Fruit fly (Drosophila melanogaster): ENCODE measurements around the gene CG13113.

CG13113 gene

dm6 chr2L:9498185-9498984 lies 45.6 kb upstream of the CG13113 start:
- TF ChIP-seq CG7101 (tag; optimal IDR thresholded peaks at IDR 0.05) (peak; percentile 55), Clk (GFP tag; optimal IDR thresholded peaks at IDR 0.05) (no peak), CG5204 (GFP tag; optimal IDR thresholded peaks at IDR 0.05) (no peak), cnc (optimal IDR thresholded peaks at IDR 0.05) (no peak), CG14711 (tag; optimal IDR thresholded peaks at IDR 0.05) (peak; percentile 60), Crg-1 (GFP tag; optimal IDR thresholded peaks at IDR 0.05) (no peak), CG11617 (GFP tag; optimal IDR thresholded peaks at IDR 0.05) (peak; percentile 17), Hr96 (GFP tag; optimal IDR thresholded peaks at IDR 0.05) (no peak), CG12768 (GFP tag; optimal IDR thresholded peaks at IDR 0.05) (no peak), toe (GFP tag; optimal IDR thresholded peaks at IDR 0.05) (no peak), pad (GFP tag; optimal IDR thresholded peaks at IDR 0.05) (no peak), kay (GFP tag; ENCODE audit: borderline replicate concordance) (peak; percentile 91), tj (GFP tag; optimal IDR thresholded peaks at IDR 0.05) (no peak), CG7045 (GFP tag; optimal IDR thresholded peaks at IDR 0.05) (no peak), CG1620 (GFP tag; optimal IDR thresholded peaks at IDR 0.05) (no peak), CG33017 (tag; optimal IDR thresholded peaks at IDR 0.05) (no peak), Mnt (GFP tag; optimal IDR thresholded peaks at IDR 0.05) (peak; percentile 42), bab1 (GFP tag; optimal IDR thresholded peaks at IDR 0.05) (peak; percentile 90), ovo (GFP tag; optimal IDR thresholded peaks at IDR 0.05) (no peak), cic (GFP tag; optimal IDR thresholded peaks at IDR 0.05) (peak; percentile 85)

dm6 chr2L:9498985-9499249 lies 45.1 kb upstream of the CG13113 start:
- no peak for TF ChIP-seq Hr96 (GFP tag; optimal IDR thresholded peaks at IDR 0.05)
- no peak for TF ChIP-seq bab1 (GFP tag; optimal IDR thresholded peaks at IDR 0.05)
- no peak for TF ChIP-seq ovo (GFP tag; optimal IDR thresholded peaks at IDR 0.05)
- TF ChIP-seq CG7045 (GFP tag; optimal IDR thresholded peaks at IDR 0.05) = no peak

dm6 chr2L:9500454-9500853 lies 43.5 kb upstream of the CG13113 start:
- peak; percentile 94 for TF ChIP-seq kay (GFP tag; ENCODE audit: borderline replicate concordance)
- TF ChIP-seq Clk (GFP tag; optimal IDR thresholded peaks at IDR 0.05) = no peak

- no peak for TF ChIP-seq CG7101 (tag; optimal IDR thresholded peaks at IDR 0.05)
- TF ChIP-seq bab1 (GFP tag; optimal IDR thresholded peaks at IDR 0.05) = peak; percentile 48
Measured at dm6 chr2L:9502786-9503443, 41.1 kb upstream of the CG13113 start.

dm6 chr2L:9505372-9506103 lies 38.4 kb upstream of the CG13113 start:
- TF ChIP-seq CG7045 (GFP tag; optimal IDR thresholded peaks at IDR 0.05) (no peak), CG33017 (tag; optimal IDR thresholded peaks at IDR 0.05) (no peak), toe (GFP tag; optimal IDR thresholded peaks at IDR 0.05) (no peak), cic (GFP tag; optimal IDR thresholded peaks at IDR 0.05) (no peak), kay (GFP tag; ENCODE audit: borderline replicate concordance) (peak; percentile 40), ovo (GFP tag; optimal IDR thresholded peaks at IDR 0.05) (no peak)

- TF ChIP-seq tj (GFP tag; optimal IDR thresholded peaks at IDR 0.05) (peak; percentile 50), Clk (GFP tag; optimal IDR thresholded peaks at IDR 0.05) (no peak)
Measured at dm6 chr2L:9506535-9507036, 37.4 kb upstream of the CG13113 start.

- no peak for TF ChIP-seq bab1 (GFP tag; optimal IDR thresholded peaks at IDR 0.05)
Measured at dm6 chr2L:9508547-9509197, 35.3 kb upstream of the CG13113 start.

dm6 chr2L:9509653-9510052 lies 34.3 kb upstream of the CG13113 start:
- TF ChIP-seq bab1 (GFP tag; optimal IDR thresholded peaks at IDR 0.05) (no peak), kay (GFP tag; ENCODE audit: borderline replicate concordance) (peak; percentile 40), pad (GFP tag; optimal IDR thresholded peaks at IDR 0.05) (no peak), Mnt (GFP tag; optimal IDR thresholded peaks at IDR 0.05) (no peak), CG14711 (tag; optimal IDR thresholded peaks at IDR 0.05) (no peak)
